Fruit fly (Drosophila melanogaster) whole organism, embryonic: ENCODE measurements around the gene CG4101.

ENCODE experiments used
- CG11093 ChIP-seq: fragments of 200-800 bp; sonication (Bioruptor generic); IDR thresholded peaks from 3 replicates; pipeline ENCODE4 v1.3.6; 2022; ENCODE audit warnings: missing biosample characterization, missing genetic modification characterization
- CG11247 ChIP-seq: fragments of 200-800 bp; sonication (Bioruptor generic); IDR thresholded peaks from 2 replicates; pipeline ENCODE4 v1.3.6; 2022; ENCODE audit warnings: missing biosample characterization, missing genetic modification characterization
- CG11504 ChIP-seq: fragments of 200-800 bp; sonication (Bioruptor generic); optimal IDR thresholded peaks from 3 replicates; lab custom pipeline; 2019; ENCODE audit warnings: missing biosample characterization, mild to moderate bottlenecking, missing genetic modification characterization, moderate library complexity
- CG12299 ChIP-seq: fragments of 200-800 bp; sonication (Bioruptor generic); optimal IDR thresholded peaks from 2 replicates; lab custom pipeline; 2018; ENCODE audit warnings: missing biosample characterization, mild to moderate bottlenecking, missing genetic modification characterization
- CG12942 ChIP-seq: fragments of 200-800 bp; sonication (Bioruptor generic); optimal IDR thresholded peaks from 3 replicates; lab custom pipeline; 2016; ENCODE audit warnings: missing biosample characterization, missing genetic modification characterization
- CG13123 ChIP-seq: fragments of 200-800 bp; sonication (Bioruptor generic); optimal IDR thresholded peaks from 2 replicates; lab custom pipeline; 2016; ENCODE audit warnings: missing biosample characterization, missing genetic modification characterization
- CG13424 ChIP-seq: fragments of 200-800 bp; sonication (Bioruptor generic); optimal IDR thresholded peaks from 2 replicates; lab custom pipeline; 2019; ENCODE audit warnings: missing biosample characterization, mild to moderate bottlenecking, missing genetic modification characterization, moderate library complexity
- CG14710 ChIP-seq: fragments of 200-800 bp; sonication (Bioruptor generic); optimal IDR thresholded peaks from 3 replicates; lab custom pipeline; 2019; ENCODE audit warnings: missing biosample characterization, mild to moderate bottlenecking, missing genetic modification characterization, moderate library complexity
- CG1602 ChIP-seq: fragments of 200-800 bp; sonication (Bioruptor generic); optimal IDR thresholded peaks from 3 replicates; lab custom pipeline; 2016; ENCODE audit warnings: missing biosample characterization, missing genetic modification characterization
- CG16863 ChIP-seq: fragments of 200-800 bp; sonication (Bioruptor generic); optimal IDR thresholded peaks from 3 replicates; lab custom pipeline; 2016; ENCODE audit warnings: missing biosample characterization, missing genetic modification characterization
- CG18476 ChIP-seq: fragments of 200-800 bp; sonication (Bioruptor generic); optimal IDR thresholded peaks from 2 replicates; lab custom pipeline; 2016; ENCODE audit warnings: missing biosample characterization, mild to moderate bottlenecking, missing genetic modification characterization
- CG30431 ChIP-seq: fragments of 200-800 bp; sonication (Bioruptor generic); optimal IDR thresholded peaks from 2 replicates; lab custom pipeline; 2017; ENCODE audit warnings: missing biosample characterization, missing genetic modification characterization
- CG31441 ChIP-seq: fragments of 200-800 bp; sonication (Bioruptor generic); IDR thresholded peaks from 2 replicates; pipeline ENCODE4 v1.3.6; 2022; ENCODE audit warnings: missing biosample characterization, missing genetic modification characterization
- CG3281 ChIP-seq: fragments of 200-800 bp; sonication (Bioruptor generic); optimal IDR thresholded peaks from 3 replicates; lab custom pipeline; 2017; ENCODE audit warnings: missing biosample characterization, mild to moderate bottlenecking, missing genetic modification characterization
- CG33213 ChIP-seq: fragments of 200-800 bp; sonication (Bioruptor generic); optimal IDR thresholded peaks from 3 replicates; lab custom pipeline; 2016; ENCODE audit warnings: missing biosample characterization, missing genetic modification characterization
- CG6813 ChIP-seq: fragments of 200-800 bp; sonication (Bioruptor generic); optimal IDR thresholded peaks from 2 replicates; lab custom pipeline; 2017; ENCODE audit warnings: missing biosample characterization, missing genetic modification characterization, mild to moderate bottlenecking, moderate library complexity, missing genetic modification reagents
- CG6854 ChIP-seq: fragments of 200-800 bp; sonication (Bioruptor generic); optimal IDR thresholded peaks from 3 replicates; lab custom pipeline; 2017; ENCODE audit warnings: missing biosample characterization, mild to moderate bottlenecking, missing genetic modification characterization
- CG7928 ChIP-seq: fragments of 200-800 bp; sonication (Bioruptor generic); optimal IDR thresholded peaks from 2 replicates; lab custom pipeline; 2017; ENCODE audit warnings: missing biosample characterization, mild to moderate bottlenecking, missing genetic modification characterization
- CG7987 ChIP-seq: fragments of 200-800 bp; sonication (Bioruptor generic); optimal IDR thresholded peaks from 2 replicates; lab custom pipeline; 2018; ENCODE audit warnings: missing biosample characterization, mild to moderate bottlenecking, missing genetic modification characterization, moderate library complexity
- CG8359 ChIP-seq: fragments of 200-800 bp; sonication (Bioruptor generic); optimal IDR thresholded peaks from 2 replicates; lab custom pipeline; 2017; ENCODE audit warnings: missing biosample characterization, mild to moderate bottlenecking, missing genetic modification characterization, borderline replicate concordance
- CG9215 ChIP-seq: fragments of 200-800 bp; sonication (Bioruptor generic); IDR thresholded peaks from 2 replicates; pipeline ENCODE4 v1.3.6; 2022; ENCODE audit warnings: missing biosample characterization, missing genetic modification characterization
- CG9437 ChIP-seq: fragments of 200-800 bp; sonication (Bioruptor generic); optimal IDR thresholded peaks from 2 replicates; lab custom pipeline; 2018; ENCODE audit warnings: missing biosample characterization, mild to moderate bottlenecking, missing genetic modification characterization
- CkIIα-i1 ChIP-seq: fragments of 200-800 bp; sonication (Bioruptor generic); IDR thresholded peaks from 2 replicates; pipeline ENCODE4 v1.3.6; 2022; ENCODE audit warnings: missing biosample characterization, missing genetic modification characterization
- Fer3 ChIP-seq: fragments of 200-800 bp; sonication (Bioruptor generic); optimal IDR thresholded peaks from 2 replicates; lab custom pipeline; 2018; ENCODE audit warnings: missing biosample characterization, mild to moderate bottlenecking, missing genetic modification characterization, moderate library complexity
- Gsc ChIP-seq: fragments of 200-800 bp; sonication (Bioruptor generic); IDR thresholded peaks from 2 replicates; pipeline ENCODE4 v1.3.6; 2022; ENCODE audit warnings: missing biosample characterization, missing genetic modification characterization
- HHEX ChIP-seq: fragments of 200-800 bp; sonication (Bioruptor generic); optimal IDR thresholded peaks from 3 replicates; lab custom pipeline; 2017; ENCODE audit warnings: missing biosample characterization, mild to moderate bottlenecking, missing genetic modification characterization, missing genetic modification reagents
- MTF-1 ChIP-seq: fragments of 200-800 bp; sonication (Bioruptor generic); optimal IDR thresholded peaks from 2 replicates; lab custom pipeline; 2018; ENCODE audit warnings: missing biosample characterization, mild to moderate bottlenecking, missing genetic modification characterization, borderline replicate concordance
- Meics ChIP-seq: fragments of 200-800 bp; sonication (Bioruptor generic); optimal IDR thresholded peaks from 2 replicates; lab custom pipeline; 2017; ENCODE audit warnings: missing biosample characterization, mild to moderate bottlenecking, missing genetic modification characterization
- Myb ChIP-seq: fragments of 200-800 bp; sonication (Bioruptor generic); optimal IDR thresholded peaks from 2 replicates; lab custom pipeline; 2016; ENCODE audit warnings: missing biosample characterization, missing genetic modification characterization
- Oaz ChIP-seq: fragments of 200-800 bp; sonication (Bioruptor generic); IDR thresholded peaks from 2 replicates; pipeline ENCODE4 v1.3.6; 2022; ENCODE audit warnings: missing biosample characterization, missing genetic modification characterization
- Sox102F ChIP-seq: fragments of 200-800 bp; sonication (Bioruptor generic); optimal IDR thresholded peaks from 2 replicates; lab custom pipeline; 2018; ENCODE audit warnings: missing biosample characterization, mild to moderate bottlenecking, missing genetic modification characterization, moderate library complexity
- Trl ChIP-seq, 3 experiments: fragments of >200 bp in 2 of 3; fragments of 200-800 bp in 1 of 3; sonication (Bioruptor generic) in 1 of 3; optimal IDR thresholded peaks; 2 replicates in 1 of 3; 3 replicates in 2 of 3; lab custom pipeline; 2016 to 2017; ENCODE audit warnings: missing biosample characterization in 1 of 3, missing genetic modification characterization in 1 of 3
- bigmax ChIP-seq: fragments of 200-800 bp; sonication (Bioruptor generic); optimal IDR thresholded peaks from 2 replicates; lab custom pipeline; 2018; ENCODE audit warnings: missing biosample characterization, mild to moderate bottlenecking, missing genetic modification characterization
- br ChIP-seq: fragments of >200 bp; optimal IDR thresholded peaks from 2 replicates; lab custom pipeline; 2017
- btn ChIP-seq: fragments of 200-800 bp; sonication (Bioruptor generic); optimal IDR thresholded peaks from 2 replicates; lab custom pipeline; 2016; ENCODE audit warnings: missing biosample characterization, missing genetic modification characterization
- caup ChIP-seq: fragments of 200-800 bp; sonication (Bioruptor generic); optimal IDR thresholded peaks from 3 replicates; lab custom pipeline; 2017; ENCODE audit warnings: missing biosample characterization, mild to moderate bottlenecking, missing genetic modification characterization, moderate library complexity; ENCODE audit not compliant: severe bottlenecking
- cwo ChIP-seq: fragments of 200-800 bp; sonication (Bioruptor generic); optimal IDR thresholded peaks from 3 replicates; lab custom pipeline; 2017; ENCODE audit warnings: missing biosample characterization, missing genetic modification characterization, mild to moderate bottlenecking, moderate library complexity, missing genetic modification reagents
- dm ChIP-seq: fragments of 200-800 bp; sonication (Bioruptor generic); optimal IDR thresholded peaks from 3 replicates; lab custom pipeline; 2016; ENCODE audit warnings: missing biosample characterization, missing genetic modification characterization
- emc ChIP-seq: fragments of 200-800 bp; sonication (Bioruptor generic); optimal IDR thresholded peaks from 2 replicates; lab custom pipeline; 2016; ENCODE audit warnings: missing biosample characterization, missing genetic modification characterization
- eyg ChIP-seq: fragments of 200-800 bp; sonication (Bioruptor generic); optimal IDR thresholded peaks from 3 replicates; lab custom pipeline; 2016; ENCODE audit warnings: missing biosample characterization, missing genetic modification characterization
- ftz-f1 ChIP-seq: fragments of 200-800 bp; sonication (Bioruptor generic); optimal IDR thresholded peaks from 2 replicates; lab custom pipeline; 2016; ENCODE audit warnings: missing biosample characterization, missing genetic modification characterization
- ham ChIP-seq: fragments of 200-800 bp; sonication (Bioruptor generic); IDR thresholded peaks from 2 replicates; pipeline ENCODE4 v1.3.6; 2022; ENCODE audit warnings: missing biosample characterization, missing genetic modification characterization
- hkb ChIP-seq, 2 experiments: fragments of 200-800 bp in 1 of 2; fragments of >200 bp in 1 of 2; sonication (Bioruptor generic) in 1 of 2; IDR thresholded peaks in 1 of 2; optimal IDR thresholded peaks in 1 of 2; 2 replicates each; pipeline versions ENCODE4 v1.3.6 to Lab custom; 2017 to 2022; ENCODE audit warnings: missing biosample characterization in 1 of 2, missing genetic modification characterization in 1 of 2
- ind ChIP-seq: fragments of 200-800 bp; sonication (Bioruptor generic); optimal IDR thresholded peaks from 3 replicates; lab custom pipeline; 2016; ENCODE audit warnings: missing biosample characterization, missing genetic modification characterization
- inv ChIP-seq: fragments of 200-800 bp; sonication (Bioruptor generic); IDR thresholded peaks from 2 replicates; pipeline ENCODE4 v1.3.6; 2022; ENCODE audit warnings: missing biosample characterization, missing genetic modification characterization; ENCODE audit not compliant: partially characterized antibody
- kah ChIP-seq: fragments of 200-800 bp; sonication (Bioruptor generic); optimal IDR thresholded peaks from 2 replicates; lab custom pipeline; 2018; ENCODE audit warnings: missing biosample characterization, mild to moderate bottlenecking, missing genetic modification characterization
- lov ChIP-seq, 2 experiments: fragments of 200-800 bp in 1 of 2; fragments of >200 bp in 1 of 2; sonication (Bioruptor generic) in 1 of 2; IDR thresholded peaks in 1 of 2; optimal IDR thresholded peaks in 1 of 2; 2 replicates in 1 of 2; 3 replicates in 1 of 2; pipeline versions ENCODE4 v1.3.6 to Lab custom; 2017 to 2022; ENCODE audit warnings: missing biosample characterization in 1 of 2, missing genetic modification characterization in 1 of 2
- slou ChIP-seq: fragments of 200-800 bp; sonication (Bioruptor generic); optimal IDR thresholded peaks from 3 replicates; lab custom pipeline; 2016; ENCODE audit warnings: missing biosample characterization, missing genetic modification characterization

CG4101 gene

DNA sequence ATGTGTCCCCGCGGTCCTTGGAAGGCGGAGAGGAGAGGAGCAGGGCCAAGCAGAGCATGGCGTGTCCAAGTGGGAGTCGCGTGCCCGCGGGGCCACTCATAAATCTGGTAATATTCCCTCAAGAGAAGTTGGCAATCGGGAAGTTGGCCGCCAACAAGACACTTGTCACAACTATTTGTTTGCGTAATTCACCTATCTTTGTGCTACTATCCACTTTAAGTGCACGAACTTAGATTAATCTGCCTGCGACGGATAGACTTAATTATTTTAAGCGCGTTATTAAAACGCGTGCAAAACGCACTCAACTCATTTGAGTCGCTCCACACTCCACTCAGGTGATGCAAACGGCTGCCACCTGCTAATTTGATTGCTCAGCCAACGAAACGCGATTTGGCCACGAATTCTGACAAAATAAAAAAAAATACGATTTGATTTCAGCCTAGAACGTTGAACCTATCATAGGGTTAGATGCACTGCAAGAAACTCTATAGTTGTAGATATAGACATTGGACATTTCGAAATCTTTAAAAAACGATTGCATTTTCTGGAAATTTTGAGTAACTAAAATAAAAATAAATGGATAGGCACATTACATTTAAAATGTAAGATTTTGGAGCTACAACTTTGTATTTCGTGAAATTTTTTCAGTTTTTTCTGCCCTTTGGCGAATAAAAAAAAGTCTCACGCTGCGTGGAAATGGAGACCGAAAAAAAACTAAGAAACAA is 41.1 kb upstream of the CG4101 start (continued):
- TF ChIP-seq CG18476 (GFP tag; lab: Kevin White, UChicago) (peak; percentile 45), Meics (peak; percentile 72), CkIIα-i1 (GFP tag; lab: Robert Waterston, UW) (no peak), caup (GFP tag; lab: Kevin White, UChicago) (peak; percentile 45), CG3281 (GFP tag; lab: Kevin White, UChicago) (peak; percentile 61), CG16863 (GFP tag; lab: Kevin White, UChicago) (peak; percentile 28), CG33213 (GFP tag; lab: Kevin White, UChicago) (peak; percentile 56), CG9437 (GFP tag; lab: Kevin White, UChicago) (peak; percentile 23), ftz-f1 (GFP tag; lab: Kevin White, UChicago) (no peak), CG12299 (tag; lab: Kevin White, UChicago) (peak; percentile 51), CG11247 (GFP tag; lab: Robert Waterston, UW) (peak; percentile 53), CG6813 (GFP tag; lab: Kevin White, UChicago) (no peak), CG14710 (peak; percentile 8), CG6854 (peak; percentile 2), hkb (optimal IDR thresholded peaks at IDR 0.05; lab: Kevin White, UChicago) (no peak), hkb (GFP tag; IDR thresholded peaks at IDR 0.05; lab: Robert Waterston, UW) (peak; percentile 53), CG8359 (GFP tag; lab: Kevin White, UChicago) (peak; percentile 93), inv (no peak), Trl (optimal IDR thresholded peaks at IDR 0.05; lab: Kevin White, UChicago) (no peak), Trl (GFP tag; optimal IDR thresholded peaks at IDR 0.05; lab: Kevin White, UChicago) (peak; percentile 38), Gsc (GFP tag; lab: Robert Waterston, UW) (no peak), Fer3 (peak; percentile 67), emc (GFP tag; lab: Kevin White, UChicago) (no peak), btn (no peak), eyg (GFP tag; lab: Kevin White, UChicago) (no peak), Sox102F (no peak), CG7987 (no peak), kah (GFP tag; lab: Kevin White, UChicago) (no peak), cwo (GFP tag; lab: Kevin White, UChicago) (peak; percentile 29), CG30431 (GFP tag; lab: Kevin White, UChicago) (no peak), CG13123 (GFP tag; lab: Kevin White, UChicago) (no peak), CG11093 (GFP tag; lab: Robert Waterston, UW) (no peak), ind (GFP tag; lab: Kevin White, UChicago) (peak; percentile 44), dm (GFP tag; lab: Kevin White, UChicago) (no peak), CG31441 (GFP tag; lab: Robert Waterston, UW) (peak; percentile 30; the same call in 1 of the 2 replicates), CG11504 (peak; percentile 64), CG7928 (no peak), CG12942 (GFP tag; lab: Kevin White, UChicago) (peak; percentile 31), Myb (GFP tag; lab: Kevin White, UChicago) (peak; percentile 24), br (lab: Kevin White, UChicago) (no peak), CG1602 (GFP tag; lab: Kevin White, UChicago) (peak; percentile 36), slou (GFP tag; lab: Kevin White, UChicago) (no peak), HHEX (peak; percentile 36), lov (optimal IDR thresholded peaks at IDR 0.05; lab: Kevin White, UChicago) (no peak), lov (GFP tag; IDR thresholded peaks at IDR 0.05; lab: Robert Waterston, UW) (0 out of 3 replicates have a peak, but pooled peaks have one; percentile 38), CG13424 (tag; lab: Kevin White, UChicago) (peak; percentile 42), CG9215 (GFP tag; lab: Robert Waterston, UW) (no peak), bigmax (GFP tag; lab: Kevin White, UChicago) (no peak), Oaz (GFP tag; lab: Robert Waterston, UW) (no peak), MTF-1 (GFP tag; lab: Kevin White, UChicago) (no peak), ham (GFP tag; lab: Robert Waterston, UW) (no peak)
